Worm (Caenorhabditis elegans) whole organism, L4 larva: ENCODE results near the gene fipr-17.

Experiments used
- ceh-82 ChIP-seq: sonication (generic microtip); optimal IDR thresholded peaks from 2 replicates; lab custom pipeline; 2017; ENCODE audit warnings: missing biosample characterization, missing genetic modification characterization
- jun-1 ChIP-seq: fragments of 150-350 bp; optimal IDR thresholded peaks from 2 replicates; lab custom pipeline; 2014; ENCODE audit warnings: missing biosample characterization, missing genetic modification reagents, missing genetic modification characterization
- lin-13 ChIP-seq: fragments of 150-350 bp; optimal IDR thresholded peaks from 2 replicates; lab custom pipeline; 2014; ENCODE audit warnings: missing biosample characterization, missing genetic modification reagents, missing genetic modification characterization
- rbr-2 ChIP-seq: sonication (generic microtip); optimal IDR thresholded peaks from 2 replicates; lab custom pipeline; 2016; ENCODE audit warnings: missing genotype, missing genetic modification characterization, missing compliant biosample characterization
- sdz-12 ChIP-seq: fragments of 200-800 bp; sonication (Bioruptor generic); optimal IDR thresholded peaks from 2 replicates; lab custom pipeline; 2018; ENCODE audit warnings: mild to moderate bottlenecking, missing genetic modification characterization, missing compliant biosample characterization
- snpc-4 ChIP-seq: fragments of 150-350 bp; optimal IDR thresholded peaks from 2 replicates; lab custom pipeline; 2014; ENCODE audit warnings: missing biosample characterization, missing genetic modification characterization

ce11 chrIII:11036640-11037039 lies 29.2 kb upstream of the fipr-17 start, which contains the start of gene spat-2:
- TF ChIP-seq jun-1 (tag; lab: Kevin White, UChicago) (no peak), rbr-2 (no peak), sdz-12 (GFP tag; lab: Kevin White, UChicago) (no peak), lin-13 (GFP tag; lab: Kevin White, UChicago) (no peak), ceh-82 (tag; lab: Kevin White, UChicago) (no peak), snpc-4 (no peak)
